Fruit fly (Drosophila melanogaster) whole organism, prepupa: ENCODE data around the gene CG6026.

Experiments
- CG1621 ChIP-seq: fragments of 200-800 bp; sonication (Bioruptor generic); optimal IDR thresholded peaks from 3 replicates; lab custom pipeline; 2018; ENCODE audit warnings: missing biosample characterization, mild to moderate bottlenecking, missing genetic modification characterization
- CG8119 ChIP-seq: fragments of 200-800 bp; sonication (Bioruptor generic); IDR thresholded peaks from 3 replicates; pipeline ENCODE4 v1.3.6; 2022; ENCODE audit warnings: missing biosample characterization, missing genetic modification characterization
- Sox14 ChIP-seq: fragments of 200-800 bp; sonication (Bioruptor generic); optimal IDR thresholded peaks from 3 replicates; lab custom pipeline; 2016; ENCODE audit warnings: missing biosample characterization, missing genetic modification characterization
- pdm3 ChIP-seq: fragments of 200-800 bp; sonication (Bioruptor generic); optimal IDR thresholded peaks from 3 replicates; lab custom pipeline; 2016; ENCODE audit warnings: missing biosample characterization, missing genetic modification characterization

dm6 chr3R:19067876-19068406 lies 34.6 kb downstream of the CG6026 start:
- TF ChIP-seq pdm3, result no peak
- no peak for TF ChIP-seq Sox14 (GFP tag; lab: Kevin White, UChicago)
- TF ChIP-seq CG8119 (GFP tag; lab: Robert Waterston, UW), result no peak
- no peak for TF ChIP-seq CG1621 (tag; lab: Kevin White, UChicago)
